Worm (Caenorhabditis elegans) whole organism, early embryonic: Measurements from ENCODE around the gene F46G11.6.

Experiments used
- F13C5.2 ChIP-seq: sonication (generic microtip); optimal IDR thresholded peaks from 2 replicates; lab custom pipeline; 2017; ENCODE audit warnings: mild to moderate bottlenecking, missing genetic modification characterization, inconsistent platforms, missing compliant biosample characterization
- aly-1 ChIP-seq: sonication (generic microtip); optimal IDR thresholded peaks from 2 replicates; lab custom pipeline; 2016; ENCODE audit warnings: missing genetic modification characterization, missing compliant biosample characterization
- ama-1 ChIP-seq: fragments of 150-350 bp; optimal IDR thresholded peaks from 2 replicates; lab custom pipeline; 2014
- ets-7 ChIP-seq: sonication (generic microtip); optimal IDR thresholded peaks from 2 replicates; lab custom pipeline; 2016; ENCODE audit warnings: missing genotype, missing genetic modification characterization, missing compliant biosample characterization
- hmbx-1 ChIP-seq: sonication (generic microtip); optimal IDR thresholded peaks from 2 replicates; lab custom pipeline; 2016; ENCODE audit warnings: mild to moderate bottlenecking, missing genetic modification characterization, missing compliant biosample characterization
- hmg-4 ChIP-seq: fragments of 200-800 bp; sonication (Bioruptor generic); optimal IDR thresholded peaks from 2 replicates; lab custom pipeline; 2018; ENCODE audit warnings: mild to moderate bottlenecking, missing genetic modification characterization, missing compliant biosample characterization
- scrt-1 ChIP-seq: fragments of 200-800 bp; sonication (Bioruptor generic); IDR thresholded peaks from 2 replicates; pipeline ENCODE4 v1.3.6; 2022; ENCODE audit warnings: missing genetic modification characterization, missing compliant biosample characterization
- tbx-11 ChIP-seq: fragments of 200-800 bp; sonication (Bioruptor generic); IDR thresholded peaks from 2 replicates; pipeline ENCODE4 v1.3.6; 2022; ENCODE audit warnings: missing genetic modification characterization, missing compliant biosample characterization

DNA sequence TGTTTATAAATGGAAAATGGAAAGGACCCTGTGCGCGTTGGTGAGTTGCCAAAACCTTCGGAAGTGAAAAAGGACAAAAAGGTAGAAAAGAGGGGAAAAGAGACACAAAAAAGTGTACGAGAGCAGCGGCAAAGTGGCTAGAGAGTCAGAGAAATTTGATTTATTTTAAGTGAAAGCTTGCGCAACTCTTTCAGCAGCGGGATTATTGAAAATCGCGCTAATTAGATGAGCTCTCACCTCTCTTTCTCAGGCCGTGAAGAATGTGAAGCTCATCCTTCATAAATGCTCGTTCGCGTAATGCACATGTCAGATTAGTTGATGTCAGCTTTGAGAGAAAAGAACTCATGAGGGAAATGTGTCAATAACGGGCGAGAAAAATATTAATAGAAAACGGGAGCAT, 12.9 kb downstream of the F46G11.6 start:
- no peak for TF ChIP-seq ama-1
- no peak for TF ChIP-seq tbx-11 (GFP tag; lab: Robert Waterston, UW)
- no peak for TF ChIP-seq hmg-4
- TF ChIP-seq scrt-1 (GFP tag; lab: Robert Waterston, UW): no peak
- TF ChIP-seq F13C5.2 (tag; lab: Kevin White, UChicago): no peak
- TF ChIP-seq aly-1 (tag; lab: Kevin White, UChicago): no peak
- TF ChIP-seq hmbx-1: no peak
- TF ChIP-seq ets-7: no peak
